Worm (Caenorhabditis elegans) whole organism, late embryonic: Measurements from ENCODE around the gene nfm-1.

ENCODE experiments used
- K09A11.1 ChIP-seq: sonication (generic microtip); optimal IDR thresholded peaks from 2 replicates; lab custom pipeline; 2017; ENCODE audit warnings: antibody characterized with exemption, mild to moderate bottlenecking, missing genetic modification characterization, missing compliant biosample characterization; ENCODE audit not compliant: insufficient read depth
- Y22D7AL.16 ChIP-seq: sonication (generic microtip); optimal IDR thresholded peaks from 2 replicates; lab custom pipeline; 2016; ENCODE audit warnings: missing genetic modification characterization, missing compliant biosample characterization
- ceh-18 ChIP-seq: sonication (generic microtip); optimal IDR thresholded peaks from 2 replicates; lab custom pipeline; 2016; ENCODE audit warnings: missing genetic modification characterization, missing compliant biosample characterization
- ceh-19 ChIP-seq: fragments of 200-800 bp; sonication (Bioruptor generic); optimal IDR thresholded peaks from 2 replicates; lab custom pipeline; 2018; ENCODE audit warnings: mild to moderate bottlenecking, missing genetic modification characterization, missing compliant biosample characterization
- ceh-2 ChIP-seq: sonication (generic microtip); optimal IDR thresholded peaks from 2 replicates; lab custom pipeline; 2016; ENCODE audit warnings: missing genotype, missing genetic modification characterization, missing compliant biosample characterization
- ceh-31 ChIP-seq: sonication (generic microtip); optimal IDR thresholded peaks from 2 replicates; lab custom pipeline; 2016; ENCODE audit warnings: missing genetic modification characterization, missing compliant biosample characterization
- ceh-48 ChIP-seq: sonication (generic microtip); optimal IDR thresholded peaks from 2 replicates; lab custom pipeline; 2016; ENCODE audit warnings: missing genetic modification characterization, inconsistent platforms, missing compliant biosample characterization
- dmd-4 ChIP-seq: sonication (generic microtip); optimal IDR thresholded peaks from 2 replicates; lab custom pipeline; 2016; ENCODE audit warnings: borderline replicate concordance, missing genetic modification characterization, missing compliant biosample characterization
- dve-1 ChIP-seq: sonication (generic microtip); optimal IDR thresholded peaks from 2 replicates; lab custom pipeline; 2017; ENCODE audit warnings: antibody characterized with exemption, mild to moderate bottlenecking, missing genetic modification characterization, missing compliant biosample characterization
- elt-2 ChIP-seq: sonication (generic microtip); optimal IDR thresholded peaks from 2 replicates; lab custom pipeline; 2016; ENCODE audit warnings: missing genetic modification reagents, missing genetic modification characterization, missing compliant biosample characterization
- elt-4 ChIP-seq: sonication (generic microtip); optimal IDR thresholded peaks from 2 replicates; lab custom pipeline; 2016; ENCODE audit warnings: missing genetic modification characterization, missing compliant biosample characterization
- gmeb-2 ChIP-seq: sonication (generic microtip); optimal IDR thresholded peaks from 2 replicates; lab custom pipeline; 2016; ENCODE audit warnings: missing genetic modification characterization, inconsistent platforms, missing compliant biosample characterization
- hlh-30 ChIP-seq: sonication (generic microtip); optimal IDR thresholded peaks from 2 replicates; lab custom pipeline; 2017; ENCODE audit warnings: antibody characterized with exemption, missing genetic modification characterization, missing compliant biosample characterization; ENCODE audit not compliant: insufficient read depth
- lin-11 ChIP-seq: fragments of 200-800 bp; sonication (Bioruptor generic); optimal IDR thresholded peaks from 2 replicates; lab custom pipeline; 2018; ENCODE audit warnings: mild to moderate bottlenecking, missing genetic modification characterization, missing compliant biosample characterization
- madf-2 ChIP-seq: sonication (generic microtip); optimal IDR thresholded peaks from 2 replicates; lab custom pipeline; 2017; ENCODE audit warnings: missing genetic modification characterization, missing compliant biosample characterization
- mec-3 ChIP-seq: sonication (generic microtip); optimal IDR thresholded peaks from 2 replicates; lab custom pipeline; 2016; ENCODE audit warnings: borderline replicate concordance, missing genetic modification characterization, missing compliant biosample characterization
- nfya-1 ChIP-seq: sonication (generic microtip); optimal IDR thresholded peaks from 2 replicates; lab custom pipeline; 2017; ENCODE audit warnings: missing genetic modification characterization, mild to moderate bottlenecking, missing compliant biosample characterization, antibody characterized with exemption, moderate library complexity
- nhr-11 ChIP-seq: fragments of 150-350 bp; optimal IDR thresholded peaks from 2 replicates; lab custom pipeline; 2014; ENCODE audit warnings: missing biosample characterization, missing genetic modification characterization
- nhr-232 ChIP-seq: sonication (generic microtip); optimal IDR thresholded peaks from 2 replicates; lab custom pipeline; 2016; ENCODE audit warnings: missing genetic modification characterization, missing compliant biosample characterization
- pat-9 ChIP-seq: fragments of 200-800 bp; sonication (Bioruptor generic); optimal IDR thresholded peaks from 2 replicates; lab custom pipeline; 2018; ENCODE audit warnings: mild to moderate bottlenecking, missing genetic modification characterization, moderate library complexity, missing compliant biosample characterization
- pros-1 ChIP-seq: fragments of 150-350 bp; optimal IDR thresholded peaks from 2 replicates; lab custom pipeline; 2014; ENCODE audit warnings: missing biosample characterization, missing genetic modification reagents, missing genetic modification characterization
- rnt-1 ChIP-seq: sonication (generic microtip); optimal IDR thresholded peaks from 2 replicates; lab custom pipeline; 2016; ENCODE audit warnings: missing genetic modification characterization, missing compliant biosample characterization
- sdc-2 ChIP-seq: sonication (generic microtip); optimal IDR thresholded peaks from 2 replicates; lab custom pipeline; 2016; ENCODE audit warnings: missing genotype, missing genetic modification characterization, missing compliant biosample characterization
- sox-2 ChIP-seq: fragments of 200-800 bp; sonication (Bioruptor generic); IDR thresholded peaks from 2 replicates; pipeline ENCODE4 v1.3.6; 2022; ENCODE audit warnings: missing genetic modification reagents, missing genetic modification characterization, missing compliant biosample characterization
- tbx-7 ChIP-seq: sonication (generic microtip); optimal IDR thresholded peaks from 2 replicates; lab custom pipeline; 2016; ENCODE audit warnings: missing genotype, missing genetic modification characterization, missing compliant biosample characterization
- unc-42 ChIP-seq: sonication (generic microtip); optimal IDR thresholded peaks from 2 replicates; lab custom pipeline; 2016; ENCODE audit warnings: missing genotype, missing genetic modification characterization, missing compliant biosample characterization
- zip-5 ChIP-seq: sonication (generic microtip); optimal IDR thresholded peaks from 2 replicates; lab custom pipeline; 2016; ENCODE audit warnings: missing genetic modification characterization, missing compliant biosample characterization

nfm-1 gene

DNA sequence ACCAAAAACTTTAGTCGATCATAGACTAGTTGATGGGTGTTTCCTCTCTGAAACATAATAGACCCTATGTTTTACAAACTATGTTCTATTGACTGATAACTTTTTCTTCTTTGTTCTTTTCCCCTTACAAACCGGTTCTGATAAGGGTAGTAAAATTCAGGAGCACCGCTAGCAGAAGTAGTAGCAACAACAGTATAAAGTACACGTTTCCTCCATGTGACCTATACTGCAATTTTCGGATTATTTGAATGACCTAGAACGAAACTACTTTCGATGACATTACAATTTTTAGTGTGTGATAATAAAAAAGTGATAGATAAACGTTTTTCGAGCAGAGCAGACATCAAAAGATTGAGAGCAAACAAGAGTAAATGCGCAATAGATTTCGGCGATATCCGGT is 21.0 kb downstream of the nfm-1 start:
- TF ChIP-seq ceh-2 (no peak), elt-2 (tag; lab: Kevin White, UChicago) (peak; percentile 20), sox-2 (GFP tag; lab: Robert Waterston, UW) (no peak), K09A11.1 (tag; lab: Kevin White, UChicago) (no peak)

DNA sequence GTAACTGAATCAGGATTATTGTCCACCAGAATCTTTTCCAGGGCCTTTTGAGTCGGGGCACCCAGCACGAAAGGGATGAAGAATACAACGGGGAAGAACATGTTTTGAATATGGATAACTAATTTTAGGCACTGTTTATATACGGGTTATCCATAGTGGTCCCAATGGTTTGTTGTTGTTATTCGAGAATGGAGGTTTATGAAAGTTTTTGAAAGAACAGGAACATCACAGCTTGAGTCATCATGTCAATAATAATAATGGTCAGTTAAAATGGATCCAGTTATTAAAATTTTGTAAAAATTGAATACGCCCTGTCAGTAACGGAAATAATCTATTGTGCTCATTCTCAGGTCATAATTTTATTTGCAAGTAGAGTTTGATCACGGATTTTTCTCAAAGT is 23.9 kb downstream of the nfm-1 start, which contains the start of gene nas-28:
TSS of gene nas-28 (minus strand) at position 101 of the 400 bp plus-strand sequence.
- TF ChIP-seq zip-5 (tag; lab: Kevin White, UChicago) (no peak), ceh-48 (no peak), sdc-2 (tag; lab: Kevin White, UChicago) (no peak), tbx-7 (tag; lab: Kevin White, UChicago) (no peak), ceh-18 (tag; lab: Kevin White, UChicago) (no peak), Y22D7AL.16 (no peak), madf-2 (tag; lab: Kevin White, UChicago) (no peak), mec-3 (tag; lab: Kevin White, UChicago) (no peak)

DNA sequence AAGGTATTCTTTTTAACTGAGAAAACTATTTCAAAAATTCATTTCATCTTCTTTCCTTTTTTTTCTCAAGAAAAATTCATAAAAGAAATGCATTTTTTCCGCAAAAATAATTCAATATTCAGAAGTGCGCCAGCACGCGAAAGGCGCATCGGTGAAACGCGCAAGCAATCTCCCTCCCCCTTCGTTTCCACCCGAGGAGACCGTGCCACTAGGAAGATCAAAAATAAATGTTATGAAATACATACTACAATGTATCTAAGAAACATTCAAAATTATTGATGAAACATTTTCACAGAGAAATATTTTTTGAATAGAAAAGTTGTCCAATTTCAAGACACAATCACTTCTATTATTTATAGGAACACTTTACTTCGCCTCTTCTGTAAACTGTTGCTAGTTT is 28.8 kb downstream of the nfm-1 start:
- TF ChIP-seq unc-42: peak; percentile 9
- TF ChIP-seq, all 69 proteins: peak for 1; not testable (repeated sequence) for 68

DNA sequence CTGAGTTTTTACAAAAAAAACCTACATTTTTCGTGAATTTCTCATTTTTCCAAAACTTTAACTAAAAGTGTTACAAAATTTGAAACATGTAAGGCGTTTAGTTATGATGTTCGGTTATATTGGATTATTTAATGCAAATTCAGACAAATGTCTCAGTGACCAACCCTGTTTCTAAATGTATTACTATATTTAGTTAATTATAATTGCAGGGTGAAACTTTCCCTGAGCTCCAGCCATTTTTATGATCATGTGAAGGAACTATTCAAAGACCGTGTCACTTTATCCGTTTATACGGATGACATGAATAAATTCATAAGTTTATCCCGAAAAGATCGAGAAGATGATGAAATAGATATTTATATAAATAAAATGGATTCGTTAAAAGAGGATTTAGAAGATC is 31.6 kb downstream of the nfm-1 start, which contains the start of gene C23G10.5:
TSS of gene C23G10.5 (plus strand) at position 301 of the 400 bp plus-strand sequence.
- TF ChIP-seq pat-9: no peak
- TF ChIP-seq dve-1 (tag; lab: Kevin White, UChicago): no peak

DNA sequence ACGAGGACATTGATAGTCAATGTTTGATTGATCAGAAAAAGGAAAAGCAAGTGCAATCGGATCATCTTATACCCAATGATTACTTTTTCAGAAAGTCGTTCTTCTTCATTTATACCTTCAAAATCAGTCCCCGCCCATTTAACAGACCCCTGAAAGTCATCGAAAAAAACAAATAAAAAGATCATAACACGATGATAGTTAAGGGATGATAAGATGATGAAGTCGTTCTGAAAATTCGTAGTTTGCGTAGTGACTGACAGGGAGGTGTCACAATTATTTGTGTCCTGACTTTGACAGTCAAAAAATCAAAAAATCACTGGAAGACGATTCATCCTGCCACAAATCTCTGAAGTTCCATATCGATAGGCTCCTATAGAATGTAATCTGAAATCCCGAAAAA is 35.2 kb downstream of the nfm-1 start, which contains the start of gene ugt-66:
TSS of gene ugt-66 (minus strand) at position 101 of the 400 bp plus-strand sequence.
- TF ChIP-seq hlh-30 (no peak), dmd-4 (tag; lab: Kevin White, UChicago) (no peak), ceh-19 (GFP tag; lab: Kevin White, UChicago) (no peak), gmeb-2 (no peak), lin-11 (tag; lab: Kevin White, UChicago) (no peak), ceh-18 (tag; lab: Kevin White, UChicago) (no peak), nhr-11 (tag; lab: Kevin White, UChicago) (no peak)

DNA sequence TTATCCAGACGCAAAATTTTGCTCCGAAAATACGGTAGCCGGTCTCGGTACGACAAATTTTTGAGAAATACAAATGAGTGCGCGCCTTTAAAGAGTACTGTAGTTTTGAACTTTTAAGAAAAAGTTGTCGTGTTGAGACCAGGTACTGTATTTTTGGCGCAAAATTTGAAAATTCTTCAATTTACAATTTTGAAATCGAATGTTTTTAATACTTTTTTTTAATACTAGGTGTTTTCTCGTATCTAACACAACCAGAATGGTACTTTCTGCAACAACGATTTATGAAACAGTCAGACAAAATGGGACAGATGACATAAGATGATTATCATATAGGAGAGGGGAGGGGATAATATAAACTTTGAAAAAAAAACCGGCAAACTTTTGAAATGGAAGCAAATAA is 36.5 kb downstream of the nfm-1 start:
- TF ChIP-seq pros-1 (no peak), nhr-232 (tag; lab: Kevin White, UChicago) (no peak), gmeb-2 (no peak), elt-4 (no peak), unc-42 (no peak), hlh-30 (no peak)
- TF ChIP-seq, all 69 proteins: peak for 0

DNA sequence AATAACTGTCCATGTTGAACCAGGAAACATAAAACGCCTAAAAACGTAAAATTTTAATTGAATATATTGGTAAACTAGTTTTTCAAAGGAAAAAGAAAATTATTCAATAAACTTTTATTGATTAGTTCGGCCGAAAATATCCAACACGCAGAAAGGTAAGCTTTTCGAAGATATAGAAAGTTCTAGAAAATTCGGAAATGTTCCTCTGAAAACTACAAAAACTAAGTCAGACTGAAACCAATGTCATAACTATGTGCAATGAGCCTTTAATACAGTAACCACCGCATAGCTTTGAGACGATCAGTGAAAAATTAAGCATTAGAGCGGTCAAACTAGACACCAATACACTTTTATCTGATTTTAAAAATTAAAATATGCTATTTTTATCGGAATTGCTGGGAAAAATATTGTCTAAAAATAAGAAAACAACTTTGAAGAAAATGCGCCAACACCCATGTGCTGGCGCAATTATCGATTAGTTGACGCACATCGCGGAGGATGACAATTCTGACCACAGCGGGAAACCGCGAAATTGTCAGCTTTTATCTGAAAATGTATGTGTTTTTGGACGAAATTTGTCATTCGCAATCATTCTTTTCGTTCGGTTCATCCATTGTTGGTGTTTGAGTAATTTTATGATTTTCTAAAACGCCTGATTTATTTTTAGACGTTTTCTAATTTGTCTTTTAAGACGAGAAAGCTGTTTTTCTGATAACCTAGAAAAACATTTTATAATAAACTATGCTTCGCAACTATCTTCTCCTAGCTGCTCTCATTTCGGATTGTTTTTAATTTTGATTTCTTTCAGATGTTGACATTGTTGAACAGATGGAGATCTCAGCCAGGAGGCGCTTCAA is 39.4 kb downstream of the nfm-1 start, which contains the start of the genes C23G10.7 and rpn-2:
TSS of gene C23G10.7 (minus strand) at position 37 of the 857 bp plus-strand sequence.
TSS of gene rpn-2 (plus strand) at position 807 of the 857 bp plus-strand sequence.
- TF ChIP-seq ceh-31 (tag; lab: Kevin White, UChicago): no peak
- TF ChIP-seq Y22D7AL.16: no peak
- TF ChIP-seq rnt-1 (tag; lab: Kevin White, UChicago): peak; percentile 40
- TF ChIP-seq ceh-48: peak; percentile 23
- TF ChIP-seq nfya-1 (tag; lab: Kevin White, UChicago): peak; percentile 17
- TF ChIP-seq unc-42: peak; percentile 10
- TF ChIP-seq, all 69 proteins: peak for 4
